Worm (Caenorhabditis elegans): Measurements from ENCODE around the gene F22F7.4.
"Not testable (repeated sequence)": the region's sequence is repeated elsewhere in the genome, so short reads cannot be mapped to it uniquely, and the experiment has no call there.

F22F7.4 gene

ce11 chrV:2150876-2151275 is 45.0 kb upstream of the F22F7.4 start, which contains the start of gene C45H4.13:
Gene C45H4.13 (minus strand): TSS chrV:2150976.
- no peak for TF ChIP-seq aptf-2 (GFP tag; conservative IDR thresholded peaks at IDR 0.05)
- no peak for TF ChIP-seq die-1 (tag; optimal IDR thresholded peaks at IDR 0.05)
- no peak for TF ChIP-seq attf-6 (GFP tag; IDR thresholded peaks at IDR 0.05)
- no peak for TF ChIP-seq lsl-1 (GFP tag; optimal IDR thresholded peaks at IDR 0.05)
- no peak for TF ChIP-seq ceh-27 (GFP tag; optimal IDR thresholded peaks at IDR 0.05)
- no peak for TF ChIP-seq D2030.7 (GFP tag; IDR thresholded peaks at IDR 0.05)
- TF ChIP-seq ceh-58 (GFP tag; IDR thresholded peaks at IDR 0.05), result no peak
- TF ChIP-seq F57C9.4 (tag; optimal IDR thresholded peaks at IDR 0.05), result no peak
- no peak for TF ChIP-seq lin-40 (tag; optimal IDR thresholded peaks at IDR 0.05)

- TF ChIP-seq B0019.2 (GFP tag; conservative IDR thresholded peaks at IDR 0.05), result no peak
- TF ChIP-seq ztf-22 (GFP tag; optimal IDR thresholded peaks at IDR 0.05), result no peak
- no peak for TF ChIP-seq attf-6 (GFP tag; IDR thresholded peaks at IDR 0.05)
- TF ChIP-seq hrde-1 (tag; optimal IDR thresholded peaks at IDR 0.05; ENCODE audit: borderline replicate concordance), result no peak
- no peak for TF ChIP-seq lin-40 (tag; optimal IDR thresholded peaks at IDR 0.05)
- no peak for TF ChIP-seq let-526 (GFP tag; IDR thresholded peaks at IDR 0.05)
- TF ChIP-seq ccch-3 (GFP tag; optimal IDR thresholded peaks at IDR 0.05), result no peak
- no peak for TF ChIP-seq K11D2.4 (GFP tag; IDR thresholded peaks at IDR 0.05)
- TF ChIP-seq nhr-27 (tag; optimal IDR thresholded peaks at IDR 0.05), result no peak
- TF ChIP-seq F23B12.7 (tag; optimal IDR thresholded peaks at IDR 0.05; ENCODE audit: insufficient read depth), result no peak
These were observed 43.6 kb upstream of the F22F7.4 start, which contains the start of gene C45H4.21 for ce11 chrV:2149432-2149831. Gene C45H4.21 (minus strand): TSS chrV:2149532.

- TF ChIP-seq bed-1 (GFP tag; IDR thresholded peaks at IDR 0.05) (no peak), ztf-26 (tag; optimal IDR thresholded peaks at IDR 0.05) (no peak), F52B5.7 (tag; optimal IDR thresholded peaks at IDR 0.05) (no peak), hlh-12 (tag; optimal IDR thresholded peaks at IDR 0.05) (no peak), ekl-4 (GFP tag; IDR thresholded peaks at IDR 0.05) (no peak), ztf-3 (GFP tag; optimal IDR thresholded peaks at IDR 0.05) (no peak), lin-40 (tag; optimal IDR thresholded peaks at IDR 0.05) (no peak), sdz-38 (tag; optimal IDR thresholded peaks at IDR 0.05) (no peak), hsf-1 (GFP tag; IDR thresholded peaks at IDR 0.05) (no peak), F33H1.4 (GFP tag; IDR thresholded peaks at IDR 0.05) (no peak), B0035.1 (tag; optimal IDR thresholded peaks at IDR 0.05) (no peak), nhr-80 (tag; optimal IDR thresholded peaks at IDR 0.05) (no peak), dpff-1 (tag; optimal IDR thresholded peaks at IDR 0.05) (no peak)
These were observed 40.9 kb upstream of the F22F7.4 start, which contains the start of gene srbc-20 for ce11 chrV:2146795-2147194. Gene srbc-20 (plus strand): TSS chrV:2147095.

ce11 chrV:2146044-2146443 is 40.2 kb upstream of the F22F7.4 start, which contains the start of gene str-52:
Gene str-52 (minus strand): TSS chrV:2146144.
- TF ChIP-seq B0336.3 (GFP tag; IDR thresholded peaks at IDR 0.05) (no peak), ztf-6 (GFP tag; IDR thresholded peaks at IDR 0.05) (no peak), Y53F4B.3 (GFP tag; IDR thresholded peaks at IDR 0.05) (no peak), K11D2.4 (GFP tag; IDR thresholded peaks at IDR 0.05) (no peak)

- not testable (repeated sequence) for TF ChIP-seq T07F8.4 (tag; optimal IDR thresholded peaks at IDR 0.05); zfh-2 (GFP tag; conservative IDR thresholded peaks at IDR 0.05); ceh-58 (GFP tag; IDR thresholded peaks at IDR 0.05)
These were observed 38.5 kb upstream of the F22F7.4 start, which contains the start of gene F22F7.12 for ce11 chrV:2144408-2144807. Gene F22F7.12 (minus strand): TSS chrV:2144508.

All from whole organism, young adult.